Fruit fly (Drosophila melanogaster): ENCODE measurements around the gene CG4793.

DNA sequence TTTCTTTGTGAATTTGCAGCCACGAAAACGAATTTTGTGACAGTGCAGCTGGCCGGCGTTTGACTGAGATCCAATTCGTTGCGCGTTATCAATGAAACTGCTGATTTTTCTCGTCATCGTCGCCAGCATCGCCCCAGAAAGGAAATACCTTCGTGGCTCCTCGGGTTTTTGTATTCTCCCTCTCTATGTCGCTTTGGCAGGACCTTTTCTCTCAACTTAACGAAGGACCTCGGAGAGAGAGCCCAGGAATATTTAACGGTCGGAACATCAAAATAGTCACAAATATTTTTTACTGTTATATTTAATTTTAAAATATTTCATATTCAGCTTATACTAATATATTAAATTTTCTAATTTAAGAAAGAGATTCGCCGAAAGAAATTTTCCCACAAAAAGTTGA lies 39.1 kb downstream of the CG4793 start, which contains the start of gene beat-Ib:
- TF ChIP-seq CG11617 (GFP tag; optimal IDR thresholded peaks at IDR 0.05) (no peak), toe (GFP tag; optimal IDR thresholded peaks at IDR 0.05) (no peak), CG1620 (GFP tag; optimal IDR thresholded peaks at IDR 0.05) (no peak), CG7045 (GFP tag; optimal IDR thresholded peaks at IDR 0.05) (no peak), CG12768 (GFP tag; optimal IDR thresholded peaks at IDR 0.05) (no peak), Crg-1 (GFP tag; optimal IDR thresholded peaks at IDR 0.05) (no peak), ovo (GFP tag; optimal IDR thresholded peaks at IDR 0.05) (no peak), CG14711 (tag; optimal IDR thresholded peaks at IDR 0.05) (no peak), Hr96 (GFP tag; optimal IDR thresholded peaks at IDR 0.05) (no peak), cic (GFP tag; optimal IDR thresholded peaks at IDR 0.05) (no peak), Mnt (GFP tag; optimal IDR thresholded peaks at IDR 0.05) (no peak), CG5204 (GFP tag; optimal IDR thresholded peaks at IDR 0.05) (no peak)

Measured in whole organism, adult.